Fruit fly (Drosophila melanogaster): ENCODE measurements around the gene Tpc1.
A peak's percentile ranks its signal among the peaks of the same experiment; 100 is the strongest.

Tpc1 gene

DNA sequence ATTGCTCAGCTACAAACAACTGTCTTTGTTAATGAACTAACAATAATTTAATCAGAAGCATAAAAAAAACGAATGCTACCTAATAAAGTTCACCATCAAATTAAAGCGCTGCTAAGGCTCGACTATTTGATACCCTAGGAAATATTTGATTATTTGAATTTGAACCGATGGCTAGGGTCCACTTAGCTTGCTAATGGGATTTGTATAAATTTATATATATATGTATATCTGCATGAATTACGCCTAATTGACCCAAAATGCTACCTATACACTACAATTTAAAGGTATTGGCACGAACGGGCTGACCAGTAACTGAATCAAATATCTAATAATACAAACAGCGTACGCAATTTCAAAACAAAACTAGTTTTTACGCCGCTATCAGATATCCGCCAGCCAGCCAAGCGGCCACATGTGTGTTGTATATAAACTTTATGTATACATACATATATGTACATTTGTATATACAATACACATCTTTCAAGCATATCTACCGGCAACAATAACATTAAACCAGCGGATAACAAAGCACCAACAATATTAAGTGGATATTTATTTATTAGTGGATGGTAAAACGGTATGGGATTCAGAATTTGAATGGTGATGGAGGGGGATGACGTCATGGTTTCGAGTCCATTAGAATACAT, 2.2 kb upstream of the Tpc1 start (continued):
- TF ChIP-seq crc (GFP tag; optimal IDR thresholded peaks at IDR 0.05): no peak
- peak; percentile 69 for TF ChIP-seq CG17361 (GFP tag; IDR thresholded peaks at IDR 0.05)
- TF ChIP-seq chm (GFP tag; IDR thresholded peaks at IDR 0.05): peak; percentile 53; the same call in 1 of the 2 replicates
- TF ChIP-seq Trl (optimal IDR thresholded peaks at IDR 0.05): no peak
- no peak for TF ChIP-seq Trl (GFP tag; optimal IDR thresholded peaks at IDR 0.05)
- TF ChIP-seq CG15269 (tag; optimal IDR thresholded peaks at IDR 0.05): peak; percentile 80
- peak; percentile 53; the same call in 1 of the 3 replicates for TF ChIP-seq CG2889 (GFP tag; IDR thresholded peaks at IDR 0.05)
- no peak for TF ChIP-seq cato (GFP tag; optimal IDR thresholded peaks at IDR 0.05; ENCODE audit: borderline replicate concordance)
- TF ChIP-seq CG33557 (GFP tag; optimal IDR thresholded peaks at IDR 0.05): no peak
- peak; percentile 76 for TF ChIP-seq Sox100B (GFP tag; optimal IDR thresholded peaks at IDR 0.05)
- TF ChIP-seq CG30020 (tag; optimal IDR thresholded peaks at IDR 0.05): peak; percentile 0
- TF ChIP-seq CG7928 (GFP tag; optimal IDR thresholded peaks at IDR 0.05): peak; percentile 39
- peak; percentile 61 for TF ChIP-seq salm (tag; optimal IDR thresholded peaks at IDR 0.05)
- no peak for TF ChIP-seq hbn (GFP tag; IDR thresholded peaks at IDR 0.05; ENCODE audit: partially characterized antibody)
- no peak for TF ChIP-seq Bdp1 (GFP tag; optimal IDR thresholded peaks at IDR 0.05)
- no peak for TF ChIP-seq sima (GFP tag; optimal IDR thresholded peaks at IDR 0.05)
- TF ChIP-seq wdn (GFP tag; IDR thresholded peaks at IDR 0.05): peak; percentile 75
- peak; percentile 60 for TF ChIP-seq CG7556 (GFP tag; optimal IDR thresholded peaks at IDR 0.05)
- TF ChIP-seq slou (GFP tag; optimal IDR thresholded peaks at IDR 0.05): no peak
- peak; percentile 63 for TF ChIP-seq fd3F (GFP tag; optimal IDR thresholded peaks at IDR 0.05)
- no peak for TF ChIP-seq CG15479 (GFP tag; optimal IDR thresholded peaks at IDR 0.05)
- TF ChIP-seq Ssrp (tag; optimal IDR thresholded peaks at IDR 0.05): peak; percentile 33
- TF ChIP-seq MESR4 (GFP tag; optimal IDR thresholded peaks at IDR 0.05): no peak
- no peak for TF ChIP-seq Lhr (GFP tag; optimal IDR thresholded peaks at IDR 0.05)
- TF ChIP-seq CG8944 (GFP tag; optimal IDR thresholded peaks at IDR 0.05): no peak
- TF ChIP-seq Bgb (GFP tag; IDR thresholded peaks at IDR 0.05; ENCODE audit: partially characterized antibody): no peak
- TF ChIP-seq Spps (tag; optimal IDR thresholded peaks at IDR 0.05): no peak
- no peak for TF ChIP-seq D (optimal IDR thresholded peaks at IDR 0.05)
- TF ChIP-seq D (GFP tag; optimal IDR thresholded peaks at IDR 0.05): peak; percentile 19
- TF ChIP-seq Poxn (GFP tag; IDR thresholded peaks at IDR 0.05): peak; percentile 51
- TF ChIP-seq lov (optimal IDR thresholded peaks at IDR 0.05): no peak
- peak; percentile 72; the same call in 2 of the 3 replicates for TF ChIP-seq lov (GFP tag; IDR thresholded peaks at IDR 0.05)
- peak; percentile 57; the same call in 2 of the 3 replicates for TF ChIP-seq CG11560 (tag; IDR thresholded peaks at IDR 0.05)
- TF ChIP-seq CG3163 (GFP tag; optimal IDR thresholded peaks at IDR 0.05): no peak
- peak; percentile 59 for TF ChIP-seq mirr (GFP tag; optimal IDR thresholded peaks at IDR 0.05)
- peak; percentile 93 for TF ChIP-seq vvl (GFP tag; IDR thresholded peaks at IDR 0.05)
- no peak for TF ChIP-seq CG1529 (GFP tag; optimal IDR thresholded peaks at IDR 0.05)
- TF ChIP-seq CG4854 (GFP tag; optimal IDR thresholded peaks at IDR 0.05): peak; percentile 31
- no peak for TF ChIP-seq grn (GFP tag; optimal IDR thresholded peaks at IDR 0.05)
- no peak for TF ChIP-seq run (tag; optimal IDR thresholded peaks at IDR 0.05)
- TF ChIP-seq CG4328 (GFP tag; optimal IDR thresholded peaks at IDR 0.05): no peak
- peak; percentile 78 for TF ChIP-seq CG2712 (tag; optimal IDR thresholded peaks at IDR 0.05)
- peak; percentile 98 for TF ChIP-seq D19B (GFP tag; optimal IDR thresholded peaks at IDR 0.05)
- TF ChIP-seq ato (GFP tag; IDR thresholded peaks at IDR 0.05; ENCODE audit: partially characterized antibody): no peak
- 0 out of 2 replicates have a peak, but pooled peaks have one; percentile 50 for TF ChIP-seq CG5953 (GFP tag; IDR thresholded peaks at IDR 0.05)
- peak; percentile 79 for TF ChIP-seq E2f1 (GFP tag; IDR thresholded peaks at IDR 0.05)
- TF ChIP-seq emc (GFP tag; optimal IDR thresholded peaks at IDR 0.05): no peak
- peak; percentile 80 for TF ChIP-seq Aef1 (GFP tag; IDR thresholded peaks at IDR 0.05)
- peak; percentile 49 for TF ChIP-seq CG18619 (GFP tag; optimal IDR thresholded peaks at IDR 0.05)
- no peak for TF ChIP-seq CG8765 (GFP tag; IDR thresholded peaks at IDR 0.05)
- TF ChIP-seq CG8478 (optimal IDR thresholded peaks at IDR 0.05): no peak
